Worm (Caenorhabditis elegans): ENCODE data around the gene irk-1.
A peak's percentile ranks its signal among the peaks of the same experiment; 100 is the strongest.

irk-1 gene

DNA sequence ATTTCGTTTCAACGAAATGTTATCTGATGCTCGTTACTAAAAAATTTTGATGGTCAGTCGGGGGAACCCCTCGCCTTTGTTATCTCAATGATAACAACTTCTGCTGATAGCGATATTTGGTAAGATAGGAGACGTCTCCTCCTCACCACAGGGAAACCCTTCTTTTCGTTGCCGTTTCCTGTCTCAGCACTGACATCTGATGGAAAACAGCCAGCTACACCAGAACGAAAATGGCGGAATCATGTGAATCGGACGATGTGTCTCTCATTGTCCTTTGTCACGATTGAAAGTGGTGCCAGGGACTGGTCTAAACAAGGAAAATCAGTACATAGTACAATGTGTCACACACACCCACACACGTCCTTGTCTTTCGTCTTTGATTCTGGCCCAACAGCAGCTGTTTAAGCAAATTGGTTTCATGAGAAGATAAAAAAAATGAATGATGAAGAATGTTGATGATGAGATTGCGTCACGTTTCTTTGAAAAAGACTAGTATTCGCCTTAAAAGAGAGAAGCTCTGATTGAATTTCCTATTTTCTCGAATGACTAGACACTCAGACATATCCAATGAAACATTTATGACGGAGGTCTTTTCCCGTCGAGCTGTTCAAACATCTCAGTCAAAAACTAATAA lies 41.4 kb downstream of the irk-1 start (continued):
- TF ChIP-seq ztf-7 (tag; optimal IDR thresholded peaks at IDR 0.05): no peak
- no peak for TF ChIP-seq tra-1 (GFP tag; IDR thresholded peaks at IDR 0.05)
- 0 out of 2 replicates have a peak, but pooled peaks have one; percentile 6 for TF ChIP-seq dmd-8 (GFP tag; IDR thresholded peaks at IDR 0.05)
- TF ChIP-seq nhr-10 (tag; optimal IDR thresholded peaks at IDR 0.05): no peak
- TF ChIP-seq sdz-12 (GFP tag; optimal IDR thresholded peaks at IDR 0.05): no peak
- no peak for TF ChIP-seq zfp-3 (GFP tag; conservative IDR thresholded peaks at IDR 0.05)
- TF ChIP-seq nhr-237 (tag; optimal IDR thresholded peaks at IDR 0.05): no peak
- TF ChIP-seq nhr-102 (tag; optimal IDR thresholded peaks at IDR 0.05): peak; percentile 71
- peak; percentile 14 for TF ChIP-seq nhr-11 (tag; optimal IDR thresholded peaks at IDR 0.05)
- no peak for TF ChIP-seq ZK546.5 (tag; optimal IDR thresholded peaks at IDR 0.05)
- TF ChIP-seq lim-7 (GFP tag; IDR thresholded peaks at IDR 0.05): no peak
- TF ChIP-seq nhr-41 (GFP tag; IDR thresholded peaks at IDR 0.05): no peak
- peak; percentile 72 for TF ChIP-seq mep-1 (tag; optimal IDR thresholded peaks at IDR 0.05)
- no peak for TF ChIP-seq mdt-29 (GFP tag; IDR thresholded peaks at IDR 0.05)
- TF ChIP-seq mes-2 (tag; optimal IDR thresholded peaks at IDR 0.05; ENCODE audit: poor library complexity, severe bottlenecking): peak; percentile 25
- no peak for TF ChIP-seq arid-1 (GFP tag; conservative IDR thresholded peaks at IDR 0.05)
- TF ChIP-seq egl-27 (tag; optimal IDR thresholded peaks at IDR 0.05): no peak
- TF ChIP-seq R02D3.7 (tag; optimal IDR thresholded peaks at IDR 0.05): no peak
- TF ChIP-seq Y48G9A.11 (GFP tag; IDR thresholded peaks at IDR 0.05): no peak
- TF ChIP-seq duxl-1 (tag; optimal IDR thresholded peaks at IDR 0.05; ENCODE audit: poor library complexity): no peak
- peak; percentile 62; the same call in 1 of the 2 replicates for TF ChIP-seq ceh-20 (GFP tag; IDR thresholded peaks at IDR 0.05)
- TF ChIP-seq F10B5.3 (tag; optimal IDR thresholded peaks at IDR 0.05): no peak
- no peak for TF ChIP-seq unc-39 (tag; optimal IDR thresholded peaks at IDR 0.05)
- TF ChIP-seq hmg-1.1 (GFP tag; IDR thresholded peaks at IDR 0.05): no peak

DNA sequence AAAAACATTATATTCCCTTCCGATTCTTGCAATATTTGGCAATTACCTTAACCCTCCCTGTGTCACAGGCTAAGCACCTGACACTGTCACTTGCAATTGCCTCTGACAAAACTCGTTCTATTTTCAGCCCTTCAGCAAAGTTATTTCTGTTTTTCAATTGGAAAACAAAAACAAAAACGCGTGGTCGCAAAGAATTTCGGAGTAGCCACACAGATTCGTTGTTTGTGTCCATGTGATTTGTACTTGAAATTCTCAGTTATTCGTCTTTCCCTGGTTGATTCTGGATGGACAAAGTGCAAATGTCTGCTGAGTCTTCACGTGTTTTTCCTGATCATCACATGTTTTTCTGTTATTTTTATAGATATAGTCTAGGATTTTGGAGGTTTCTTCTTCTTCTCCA lies 42.4 kb downstream of the irk-1 start:
- TF ChIP-seq mxl-3 (GFP tag; optimal IDR thresholded peaks at IDR 0.05) (peak; percentile 48), mdt-29 (GFP tag; IDR thresholded peaks at IDR 0.05) (0 out of 2 replicates have a peak, but pooled peaks have one; percentile 13), mdl-1 (tag; optimal IDR thresholded peaks at IDR 0.05) (peak; percentile 50 to 91), dve-1 (tag; optimal IDR thresholded peaks at IDR 0.05; ENCODE audit: insufficient read depth) (peak; percentile 60), ceh-28 (tag; optimal IDR thresholded peaks at IDR 0.05) (no peak), lsy-2 (tag; optimal IDR thresholded peaks at IDR 0.05) (peak in 1 of 2 experiments; percentile 40), lim-7 (GFP tag; IDR thresholded peaks at IDR 0.05) (no peak), pqm-1 (tag; optimal IDR thresholded peaks at IDR 0.05) (no peak), nhr-48 (tag; optimal IDR thresholded peaks at IDR 0.05) (peak; percentile 64), dmd-9 (GFP tag; IDR thresholded peaks at IDR 0.05) (no peak), unc-62 (GFP tag; optimal IDR thresholded peaks at IDR 0.05 in 1 of 2) (peak in 1 of 2 experiments; percentile 59), unc-62 (tag; optimal IDR thresholded peaks at IDR 0.05) (no peak), dmd-6 (GFP tag; IDR thresholded peaks at IDR 0.05) (peak; percentile 41; the same call in 1 of the 2 replicates), nhr-11 (tag; optimal IDR thresholded peaks at IDR 0.05) (peak; percentile 46), nhr-28 (tag; optimal IDR thresholded peaks at IDR 0.05) (peak; percentile 3), aha-1 (tag) (peak; percentile 44), mes-2 (tag; optimal IDR thresholded peaks at IDR 0.05; ENCODE audit: poor library complexity, severe bottlenecking) (no peak), nhr-77 (tag; optimal IDR thresholded peaks at IDR 0.05) (no peak), hif-1 (tag; optimal IDR thresholded peaks at IDR 0.05) (peak in 1 of 2 experiments; percentile 54), hlh-30 (tag; optimal IDR thresholded peaks at IDR 0.05; ENCODE audit: insufficient read depth) (peak; percentile 95), F44E2.7 (GFP tag; IDR thresholded peaks at IDR 0.05) (no peak), arid-1 (GFP tag; conservative IDR thresholded peaks at IDR 0.05) (no peak), daf-16 (GFP tag; optimal IDR thresholded peaks at IDR 0.05) (peak in 1 of 2 experiments; percentile 91), daf-16 (tag; optimal IDR thresholded peaks at IDR 0.05) (peak; percentile 23), nhr-102 (tag; optimal IDR thresholded peaks at IDR 0.05) (peak; percentile 17), ztf-7 (tag; optimal IDR thresholded peaks at IDR 0.05) (no peak), duxl-1 (tag; optimal IDR thresholded peaks at IDR 0.05; ENCODE audit: poor library complexity) (no peak), hlh-11 (tag; optimal IDR thresholded peaks at IDR 0.05) (peak; percentile 66)

Measured in whole organism, L4 larva.